Fruit fly (Drosophila melanogaster): ENCODE results near the gene Ssl1.

Gene Ssl1

DNA sequence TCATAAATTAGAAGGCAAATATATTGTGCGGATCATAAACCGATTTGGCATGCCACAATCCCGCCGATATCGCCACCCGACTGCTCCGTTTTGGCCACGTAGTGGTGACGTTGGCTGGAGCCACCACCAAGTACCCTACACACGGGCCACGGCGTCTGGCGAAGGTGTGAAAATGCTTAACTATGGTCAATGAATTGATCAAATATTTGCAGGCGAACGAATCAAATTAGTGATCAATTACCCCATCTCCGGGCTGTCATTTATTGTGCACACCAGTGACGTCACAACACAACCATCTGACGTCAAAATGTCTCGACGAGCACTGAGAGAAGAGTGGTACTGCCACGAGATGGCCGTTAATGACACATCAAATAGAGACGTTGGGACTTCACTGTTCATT lies 8.8 kb downstream of the Ssl1 start (continued):
- TF ChIP-seq mam (GFP tag; optimal IDR thresholded peaks at IDR 0.05) (no peak), otp (GFP tag; IDR thresholded peaks at IDR 0.05) (peak; percentile 66; the same call in 1 of the 3 replicates), CG10267 (tag; optimal IDR thresholded peaks at IDR 0.05) (no peak), p53 (GFP tag; optimal IDR thresholded peaks at IDR 0.05) (no peak), Nf-YC (tag; optimal IDR thresholded peaks at IDR 0.05) (no peak), Oaz (GFP tag; IDR thresholded peaks at IDR 0.05) (no peak), CG14014 (GFP tag; IDR thresholded peaks at IDR 0.05) (no peak), klu (GFP tag; IDR thresholded peaks at IDR 0.05) (no peak)

DNA sequence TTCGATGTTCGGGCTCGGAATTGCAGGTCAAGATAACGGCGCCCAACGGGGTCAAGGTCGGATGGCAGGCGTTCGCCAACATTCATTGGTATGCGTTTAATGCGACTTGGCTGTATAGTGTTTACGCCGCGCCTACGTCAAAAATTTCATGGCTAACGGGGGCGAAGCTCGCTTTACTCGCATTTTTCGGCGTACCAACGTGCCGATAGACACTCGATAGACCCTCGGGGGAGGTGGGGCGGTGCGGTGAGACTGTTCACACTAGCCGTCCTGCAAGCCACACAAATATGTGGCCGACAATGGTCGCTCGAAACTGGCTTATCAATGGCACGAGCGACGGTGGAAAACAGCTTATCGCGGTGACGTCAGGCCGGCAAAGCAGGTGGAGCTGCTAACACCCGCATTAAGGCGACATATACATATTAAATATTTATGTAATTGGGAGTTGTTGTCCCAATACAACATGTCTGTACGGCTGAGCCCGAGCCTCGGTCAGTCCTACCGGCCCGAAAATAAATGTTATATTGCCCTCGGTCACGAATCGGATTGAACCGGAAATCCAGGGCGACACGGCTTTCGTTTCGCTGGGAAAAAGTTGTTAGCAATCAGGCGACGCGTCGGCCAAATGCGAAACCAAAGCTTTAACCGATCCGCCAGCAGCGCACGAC lies 9.8 kb downstream of the Ssl1 start:
- no peak for TF ChIP-seq CG17186 (GFP tag; optimal IDR thresholded peaks at IDR 0.05)
- peak; percentile 63 for TF ChIP-seq Med (GFP tag)
- no peak for TF ChIP-seq gcm (GFP tag; optimal IDR thresholded peaks at IDR 0.05)
- no peak for TF ChIP-seq Tbp (GFP tag; optimal IDR thresholded peaks at IDR 0.05)
- no peak for TF ChIP-seq CG11085 (GFP tag; IDR thresholded peaks at IDR 0.05)
- no peak for TF ChIP-seq sqz (GFP tag; optimal IDR thresholded peaks at IDR 0.05)
- TF ChIP-seq Pdp1 (GFP tag; optimal IDR thresholded peaks at IDR 0.05): peak in 1 of 2 experiments; percentile 12
- TF ChIP-seq ac (GFP tag; optimal IDR thresholded peaks at IDR 0.05): no peak
- TF ChIP-seq CG15601 (tag; optimal IDR thresholded peaks at IDR 0.05): no peak
- TF ChIP-seq Sry-δ (GFP tag; optimal IDR thresholded peaks at IDR 0.05): no peak
- no peak for TF ChIP-seq gsb (GFP tag; IDR thresholded peaks at IDR 0.05)
- no peak for TF ChIP-seq nmo (GFP tag; optimal IDR thresholded peaks at IDR 0.05)
- TF ChIP-seq jing (GFP tag; optimal IDR thresholded peaks at IDR 0.05): no peak
- TF ChIP-seq BtbVII (GFP tag; optimal IDR thresholded peaks at IDR 0.05): peak; percentile 22
- peak; percentile 36 for TF ChIP-seq sug (tag; optimal IDR thresholded peaks at IDR 0.05)
- peak; percentile 68 for TF ChIP-seq Deaf1 (tag; optimal IDR thresholded peaks at IDR 0.05)
- no peak for TF ChIP-seq CG14667 (GFP tag; IDR thresholded peaks at IDR 0.05)
- no peak for TF ChIP-seq ftz-f1 (GFP tag; optimal IDR thresholded peaks at IDR 0.05)
- TF ChIP-seq sr (GFP tag; IDR thresholded peaks at IDR 0.05): peak; percentile 54; the same call in 2 of the 3 replicates
- 0 out of 2 replicates have a peak, but pooled peaks have one; percentile 38 for TF ChIP-seq rib (GFP tag; IDR thresholded peaks at IDR 0.05)
- TF ChIP-seq CG3281 (GFP tag; optimal IDR thresholded peaks at IDR 0.05): peak; percentile 24
- TF ChIP-seq Scr (GFP tag; IDR thresholded peaks at IDR 0.05; ENCODE audit: partially characterized antibody): no peak
- peak; percentile 97 for TF ChIP-seq sd (tag; optimal IDR thresholded peaks at IDR 0.05)
- TF ChIP-seq CG17612 (GFP tag; IDR thresholded peaks at IDR 0.05): no peak
- TF ChIP-seq CG1792 (GFP tag; optimal IDR thresholded peaks at IDR 0.05): no peak
- TF ChIP-seq YL-1 (GFP tag; optimal IDR thresholded peaks at IDR 0.05): no peak
- TF ChIP-seq Adf1 (GFP tag; IDR thresholded peaks at IDR 0.05): peak; percentile 12; the same call in 1 of the 2 replicates
- TF ChIP-seq Dp (GFP tag; optimal IDR thresholded peaks at IDR 0.05): no peak
- TF ChIP-seq her (GFP tag; optimal IDR thresholded peaks at IDR 0.05): no peak
- no peak for TF ChIP-seq al (GFP tag; IDR thresholded peaks at IDR 0.05)
- TF ChIP-seq NFAT (GFP tag; IDR thresholded peaks at IDR 0.05): no peak
- TF ChIP-seq Usf (GFP tag; optimal IDR thresholded peaks at IDR 0.05): no peak
- peak; percentile 26 for TF ChIP-seq Hmr (GFP tag; optimal IDR thresholded peaks at IDR 0.05)
- no peak for TF ChIP-seq nerfin-1 (tag; optimal IDR thresholded peaks at IDR 0.05)
- TF ChIP-seq nom (GFP tag; optimal IDR thresholded peaks at IDR 0.05): no peak
- no peak for TF ChIP-seq fd96Cb (tag; optimal IDR thresholded peaks at IDR 0.05)
- no peak for TF ChIP-seq nau (GFP tag; optimal IDR thresholded peaks at IDR 0.05)
- no peak for TF ChIP-seq fru (optimal IDR thresholded peaks at IDR 0.05)
- TF ChIP-seq Ada2b (GFP tag; IDR thresholded peaks at IDR 0.05): no peak
- TF ChIP-seq Dbx (GFP tag; IDR thresholded peaks at IDR 0.05): no peak
- TF ChIP-seq CG7357 (GFP tag; IDR thresholded peaks at IDR 0.05): no peak
- TF ChIP-seq CG13624 (GFP tag; optimal IDR thresholded peaks at IDR 0.05): no peak
